Worm (Caenorhabditis elegans) whole organism, L4 larva: ENCODE results near the gene hlh-30.

Source experiments
- F37D6.2 ChIP-seq: sonication (generic microtip); optimal IDR thresholded peaks from 2 replicates; lab custom pipeline; 2016; ENCODE audit warnings: mild to moderate bottlenecking, missing genetic modification characterization, missing compliant biosample characterization
- aha-1 ChIP-seq: fragments of 150-350 bp; peaks from one replicate; lab custom pipeline; 2014; ENCODE audit warnings: missing biosample characterization, missing genetic modification characterization
- ceh-32 ChIP-seq: sonication (generic microtip); optimal IDR thresholded peaks from 2 replicates; lab custom pipeline; 2016; ENCODE audit warnings: mild to moderate bottlenecking, missing genetic modification characterization, missing compliant biosample characterization; ENCODE audit not compliant: poor library complexity
- daf-8 ChIP-seq: fragments of 200-800 bp; sonication (Bioruptor generic); IDR thresholded peaks from 2 replicates; pipeline ENCODE4 v1.3.6; 2022; ENCODE audit warnings: missing genetic modification characterization, missing compliant biosample characterization
- egl-27 ChIP-seq: sonication (generic microtip); optimal IDR thresholded peaks from 3 replicates; lab custom pipeline; 2017; ENCODE audit warnings: missing biosample characterization, missing genetic modification reagents, missing genetic modification characterization
- jun-1 ChIP-seq: fragments of 150-350 bp; optimal IDR thresholded peaks from 2 replicates; lab custom pipeline; 2014; ENCODE audit warnings: missing biosample characterization, missing genetic modification reagents, missing genetic modification characterization
- lin-13 ChIP-seq: fragments of 150-350 bp; optimal IDR thresholded peaks from 2 replicates; lab custom pipeline; 2014; ENCODE audit warnings: missing biosample characterization, missing genetic modification reagents, missing genetic modification characterization
- lsy-2 ChIP-seq, 2 experiments: fragments of 150-350 bp in 1 of 2; sonication (generic microtip) in 1 of 2; optimal IDR thresholded peaks; 2 replicates each; lab custom pipeline; 2014 to 2017; ENCODE audit warnings: missing biosample characterization in 2 of 2, missing genetic modification characterization in 2 of 2
- nhr-48 ChIP-seq: sonication (generic microtip); optimal IDR thresholded peaks from 2 replicates; lab custom pipeline; 2016; ENCODE audit warnings: mild to moderate bottlenecking, missing genetic modification characterization, missing compliant biosample characterization

ce11 chrIV:4067336-4067735 is 32.6 kb upstream of the hlh-30 start:
- TF ChIP-seq jun-1 (tag; lab: Kevin White, UChicago) (no peak), egl-27 (no peak), lsy-2 (tag; optimal IDR thresholded peaks at IDR 0.05; lab: Kevin White, UChicago) (no peak), ceh-32 (tag; lab: Kevin White, UChicago) (no peak), aha-1 (tag; lab: Kevin White, UChicago) (no peak), daf-8 (GFP tag; lab: Robert Waterston, UW) (no peak), lin-13 (GFP tag; lab: Kevin White, UChicago) (no peak), F37D6.2 (tag; lab: Kevin White, UChicago) (no peak), nhr-48 (tag; lab: Kevin White, UChicago) (no peak)
